Fruit fly (Drosophila melanogaster) whole organism, embryonic: Measurements from ENCODE around the gene CG15878.

Source experiments
- CG32532 ChIP-seq: fragments of 200-800 bp; sonication (Bioruptor generic); IDR thresholded peaks from 2 replicates; pipeline ENCODE4 v1.3.6; 2022; ENCODE audit warnings: missing biosample characterization, missing genetic modification characterization
- CG3281 ChIP-seq: fragments of 200-800 bp; sonication (Bioruptor generic); optimal IDR thresholded peaks from 3 replicates; lab custom pipeline; 2017; ENCODE audit warnings: missing biosample characterization, mild to moderate bottlenecking, missing genetic modification characterization
- CG4854 ChIP-seq: fragments of 200-800 bp; sonication (Bioruptor generic); optimal IDR thresholded peaks from 2 replicates; lab custom pipeline; 2016; ENCODE audit warnings: missing biosample characterization, missing genetic modification characterization, inconsistent platforms
- CG8924 ChIP-seq: fragments of 200-800 bp; optimal IDR thresholded peaks from 3 replicates; lab custom pipeline; 2019; ENCODE audit warnings: missing biosample characterization, mild to moderate bottlenecking, missing genetic modification characterization, moderate library complexity
- CG9797 ChIP-seq: fragments of 200-800 bp; sonication (Bioruptor generic); optimal IDR thresholded peaks from 3 replicates; lab custom pipeline; 2018; ENCODE audit warnings: missing biosample characterization, mild to moderate bottlenecking, missing genetic modification characterization
- H15 ChIP-seq: fragments of 200-800 bp; sonication (Bioruptor generic); IDR thresholded peaks from 3 replicates; pipeline ENCODE4 v1.3.6; 2022; ENCODE audit warnings: missing biosample characterization, missing genetic modification characterization
- HHEX ChIP-seq: fragments of 200-800 bp; sonication (Bioruptor generic); optimal IDR thresholded peaks from 3 replicates; lab custom pipeline; 2017; ENCODE audit warnings: missing biosample characterization, mild to moderate bottlenecking, missing genetic modification characterization, missing genetic modification reagents
- HLHmδ ChIP-seq: fragments of 200-800 bp; sonication (Bioruptor generic); optimal IDR thresholded peaks from 2 replicates; lab custom pipeline; 2018; ENCODE audit warnings: missing biosample characterization, mild to moderate bottlenecking, missing genetic modification characterization, moderate library complexity
- grn ChIP-seq: fragments of 200-800 bp; sonication (Bioruptor generic); optimal IDR thresholded peaks from 3 replicates; lab custom pipeline; 2017; ENCODE audit warnings: missing biosample characterization, missing genetic modification characterization
- insv ChIP-seq, 2 experiments: fragments of 200-800 bp; sonication (Bioruptor generic); optimal IDR thresholded peaks; 3 replicates each; lab custom pipeline; 2016 to 2018; ENCODE audit warnings: missing biosample characterization in 2 of 2, missing genetic modification characterization in 2 of 2
- mld ChIP-seq: fragments of 200-800 bp; sonication (Bioruptor generic); IDR thresholded peaks from 3 replicates; pipeline ENCODE4 v1.3.6; 2022; ENCODE audit warnings: missing biosample characterization, missing genetic modification characterization; ENCODE audit not compliant: partially characterized antibody
- salm ChIP-seq: fragments of 200-800 bp; sonication (Bioruptor generic); optimal IDR thresholded peaks from 2 replicates; lab custom pipeline; 2018; ENCODE audit warnings: missing biosample characterization, mild to moderate bottlenecking, missing genetic modification characterization
- zfh2 ChIP-seq: fragments of 200-800 bp; sonication (Bioruptor generic); optimal IDR thresholded peaks from 2 replicates; lab custom pipeline; 2016; ENCODE audit warnings: missing biosample characterization, missing genetic modification characterization

- TF ChIP-seq CG9797 = no peak
- no peak for TF ChIP-seq CG32532 (GFP tag; lab: Robert Waterston, UW)
- TF ChIP-seq grn = no peak
- no peak for TF ChIP-seq CG4854 (GFP tag; lab: Kevin White, UChicago)
- no peak for TF ChIP-seq mld
- no peak for TF ChIP-seq salm
- TF ChIP-seq HLHmδ (GFP tag; lab: Kevin White, UChicago) = no peak
- TF ChIP-seq zfh2 (GFP tag; lab: Kevin White, UChicago) = no peak
- TF ChIP-seq CG8924 (tag; lab: Kevin White, UChicago) = no peak
- peak; percentile 16 for TF ChIP-seq CG3281 (GFP tag; lab: Kevin White, UChicago)
- no peak for TF ChIP-seq insv (GFP tag; optimal IDR thresholded peaks at IDR 0.05; lab: Kevin White, UChicago)
- no peak for TF ChIP-seq HHEX
- TF ChIP-seq H15 = no peak
Measured at dm6 chr3L:2191994-2192450, 20.3 kb downstream of the CG15878 start, which contains the start of gene CG5707.
